Worm (Caenorhabditis elegans) whole organism, L3 larva: ENCODE measurements around the gene F32E10.8.

Source experiments
- R02D3.7 ChIP-seq: fragments of 150-350 bp; optimal IDR thresholded peaks from 2 replicates; lab custom pipeline; 2014; ENCODE audit warnings: missing biosample characterization, missing genetic modification characterization
- aly-2 ChIP-seq: fragments of 150-350 bp; optimal IDR thresholded peaks from 2 replicates; lab custom pipeline; 2014; ENCODE audit warnings: missing biosample characterization, missing genetic modification characterization
- ama-1 ChIP-seq: fragments of 150-350 bp; optimal IDR thresholded peaks from 2 replicates; lab custom pipeline; 2018
- ceh-28 ChIP-seq: fragments of 150-350 bp; optimal IDR thresholded peaks from 2 replicates; lab custom pipeline; 2014; ENCODE audit warnings: missing biosample characterization, missing genetic modification reagents, missing genetic modification characterization
- daf-12 ChIP-seq: fragments of 150-350 bp; optimal IDR thresholded peaks from 2 replicates; lab custom pipeline; 2014; ENCODE audit warnings: missing biosample characterization, missing genetic modification reagents, missing genetic modification characterization
- egl-27 ChIP-seq: sonication (generic microtip); optimal IDR thresholded peaks from 4 replicates; lab custom pipeline; 2017; ENCODE audit warnings: missing biosample characterization, missing genetic modification reagents, missing genetic modification characterization
- egl-5 ChIP-seq: fragments of 150-350 bp; optimal IDR thresholded peaks from 2 replicates; lab custom pipeline; 2017; ENCODE audit warnings: missing biosample characterization, missing genetic modification reagents, missing genetic modification characterization, inconsistent platforms
- elt-1 ChIP-seq: fragments of 150-350 bp; optimal IDR thresholded peaks from 2 replicates; lab custom pipeline; 2014; ENCODE audit warnings: missing biosample characterization, missing genetic modification characterization
- elt-2 ChIP-seq: sonication (generic microtip); optimal IDR thresholded peaks from 2 replicates; lab custom pipeline; 2016; ENCODE audit warnings: missing genetic modification reagents, mild to moderate bottlenecking, missing genetic modification characterization, missing compliant biosample characterization
- elt-3 ChIP-seq, 3 experiments: fragments of 150-350 bp in 1 of 3; sonication (generic microtip) in 2 of 3; optimal IDR thresholded peaks; 2 replicates in 2 of 3; 4 replicates in 1 of 3; lab custom pipeline; 2014 to 2017; ENCODE audit warnings: missing biosample characterization in 3 of 3, missing genetic modification characterization in 3 of 3
- eor-1 ChIP-seq, 2 experiments: fragments of 150-350 bp; optimal IDR thresholded peaks; 2 replicates each; lab custom pipeline; 2014 to 2018; ENCODE audit warnings: missing biosample characterization in 2 of 2, missing genetic modification characterization in 2 of 2
- fkh-2 ChIP-seq: fragments of 150-350 bp; optimal IDR thresholded peaks from 2 replicates; lab custom pipeline; 2014; ENCODE audit warnings: missing biosample characterization, missing genetic modification reagents, missing genetic modification characterization
- fos-1 ChIP-seq: fragments of 150-350 bp; optimal IDR thresholded peaks from 2 replicates; lab custom pipeline; 2014; ENCODE audit warnings: missing biosample characterization, missing genetic modification characterization
- hmg-11 ChIP-seq: sonication (generic microtip); optimal IDR thresholded peaks from 2 replicates; lab custom pipeline; 2016; ENCODE audit warnings: missing genetic modification characterization, missing compliant biosample characterization
- jun-1 ChIP-seq: fragments of 150-350 bp; optimal IDR thresholded peaks from 2 replicates; lab custom pipeline; 2014; ENCODE audit warnings: missing biosample characterization, missing genetic modification reagents, missing genetic modification characterization
- lin-15B ChIP-seq: fragments of 150-350 bp; optimal IDR thresholded peaks from 2 replicates; lab custom pipeline; 2014; ENCODE audit warnings: missing biosample characterization, missing genetic modification characterization
- lin-39 ChIP-seq: fragments of 150-350 bp; optimal IDR thresholded peaks from 2 replicates; lab custom pipeline; 2018; ENCODE audit warnings: missing biosample characterization, missing genetic modification reagents, missing genetic modification characterization
- lsy-12 ChIP-seq: sonication (generic microtip); optimal IDR thresholded peaks from 2 replicates; lab custom pipeline; 2016; ENCODE audit warnings: mild to moderate bottlenecking, missing genetic modification characterization, missing compliant biosample characterization
- mdl-1 ChIP-seq: fragments of 150-350 bp; optimal IDR thresholded peaks from 2 replicates; lab custom pipeline; 2014; ENCODE audit warnings: missing biosample characterization, missing genetic modification characterization
- nfya-1 ChIP-seq: sonication (generic microtip); optimal IDR thresholded peaks from 2 replicates; lab custom pipeline; 2017; ENCODE audit warnings: missing genetic modification characterization, mild to moderate bottlenecking, missing compliant biosample characterization, antibody characterized with exemption, moderate library complexity; ENCODE audit not compliant: insufficient read depth
- nhr-23 ChIP-seq: fragments of 150-350 bp; optimal IDR thresholded peaks from 2 replicates; lab custom pipeline; 2014; ENCODE audit warnings: missing biosample characterization, missing genetic modification reagents, missing genetic modification characterization
- nhr-25 ChIP-seq: sonication (generic microtip); optimal IDR thresholded peaks from 2 replicates; lab custom pipeline; 2017; ENCODE audit warnings: missing biosample characterization, missing genetic modification characterization
- nhr-28 ChIP-seq: fragments of 150-350 bp; optimal IDR thresholded peaks from 2 replicates; lab custom pipeline; 2014; ENCODE audit warnings: missing biosample characterization, missing genetic modification characterization
- nhr-76 ChIP-seq: fragments of 150-350 bp; sonication (generic microtip); optimal IDR thresholded peaks from 5 replicates; lab custom pipeline; 2014; ENCODE audit warnings: missing biosample characterization, missing genetic modification characterization
- nhr-77 ChIP-seq: fragments of 150-350 bp; optimal IDR thresholded peaks from 2 replicates; lab custom pipeline; 2014; ENCODE audit warnings: missing biosample characterization, missing genetic modification characterization
- pha-4 ChIP-seq: fragments of 150-350 bp; optimal IDR thresholded peaks from 2 replicates; lab custom pipeline; 2014; ENCODE audit warnings: missing biosample characterization, missing genetic modification reagents, missing genetic modification characterization
- pqm-1 ChIP-seq: fragments of 150-350 bp; optimal IDR thresholded peaks from 2 replicates; lab custom pipeline; 2017; ENCODE audit warnings: missing biosample characterization, missing genetic modification characterization, inconsistent platforms
- sea-2 ChIP-seq: fragments of 150-350 bp; sonication (generic microtip); optimal IDR thresholded peaks from 4 replicates; lab custom pipeline; 2014; ENCODE audit warnings: missing biosample characterization, missing genetic modification reagents, missing genetic modification characterization
- skn-1 ChIP-seq: fragments of 150-350 bp; optimal IDR thresholded peaks from 2 replicates; lab custom pipeline; 2014; ENCODE audit warnings: missing biosample characterization, missing genetic modification characterization
- snpc-4 ChIP-seq: fragments of 150-350 bp; optimal IDR thresholded peaks from 2 replicates; lab custom pipeline; 2014; ENCODE audit warnings: missing biosample characterization, missing genetic modification characterization
- tbx-2 ChIP-seq: sonication (generic microtip); optimal IDR thresholded peaks from 2 replicates; lab custom pipeline; 2016; ENCODE audit warnings: mild to moderate bottlenecking, missing genetic modification characterization, missing compliant biosample characterization
- unc-39 ChIP-seq: sonication (generic microtip); optimal IDR thresholded peaks from 4 replicates; lab custom pipeline; 2017; ENCODE audit warnings: missing biosample characterization, missing genetic modification characterization
- ztf-11 ChIP-seq: fragments of 150-350 bp; optimal IDR thresholded peaks from 2 replicates; lab custom pipeline; 2014; ENCODE audit warnings: missing biosample characterization, missing genetic modification characterization
- ztf-4 ChIP-seq: fragments of 150-350 bp; optimal IDR thresholded peaks from 2 replicates; lab custom pipeline; 2014; ENCODE audit warnings: missing biosample characterization, missing genetic modification characterization

Gene F32E10.8

ce11 chrIV:7573944-7574343, 6.5 kb downstream of the F32E10.8 start (continued):
- TF ChIP-seq elt-1 (tag; lab: Kevin White, UChicago): peak; percentile 24

ce11 chrIV:7575147-7575768, 7.9 kb downstream of the F32E10.8 start, which contains the start of gene cec-4:
TSS of gene cec-4 (plus strand) at chrIV:7575718.
- TF ChIP-seq ama-1 (lab: Kevin White, UChicago): no peak
- no peak for TF ChIP-seq hmg-11 (tag; lab: Kevin White, UChicago)
- no peak for TF ChIP-seq tbx-2 (tag; lab: Kevin White, UChicago)
- no peak for TF ChIP-seq elt-1 (tag; lab: Kevin White, UChicago)
- TF ChIP-seq ztf-11 (tag; lab: Kevin White, UChicago): no peak
- TF ChIP-seq lsy-12 (tag; lab: Kevin White, UChicago): no peak

ce11 chrIV:7578281-7578680, 10.9 kb downstream of the F32E10.8 start, which contains the start of gene F32E10.5:
TSS of gene F32E10.5 (minus strand) at chrIV:7578381.
- TF ChIP-seq lin-39 (tag; lab: Kevin White, UChicago) (no peak), lin-15B (tag; lab: Kevin White, UChicago) (no peak), ztf-4 (tag; lab: Kevin White, UChicago) (no peak), unc-39 (no peak), nhr-77 (tag; lab: Kevin White, UChicago) (no peak), hmg-11 (tag; lab: Kevin White, UChicago) (no peak), egl-5 (tag; lab: Kevin White, UChicago) (no peak), aly-2 (tag; lab: Kevin White, UChicago) (no peak), lsy-12 (tag; lab: Kevin White, UChicago) (no peak), tbx-2 (tag; lab: Kevin White, UChicago) (no peak), sea-2 (GFP tag; lab: Kevin White, UChicago) (no peak), nfya-1 (tag; lab: Kevin White, UChicago) (no peak), skn-1 (tag; lab: Kevin White, UChicago) (no peak), elt-3 (tag; optimal IDR thresholded peaks at IDR 0.05; lab: Kevin White, UChicago) (no peak), pqm-1 (no peak), eor-1 (tag; optimal IDR thresholded peaks at IDR 0.05; lab: Kevin White, UChicago) (no peak), jun-1 (tag; lab: Kevin White, UChicago) (no peak), nhr-28 (tag; lab: Kevin White, UChicago) (no peak), nhr-76 (tag; lab: Kevin White, UChicago) (no peak)
- TF ChIP-seq, all 47 proteins: peak for 0

- TF ChIP-seq lin-39 (tag; lab: Kevin White, UChicago) (peak; percentile 88), R02D3.7 (tag; lab: Kevin White, UChicago) (peak; percentile 13), nhr-25 (peak; percentile 79), ztf-4 (tag; lab: Kevin White, UChicago) (no peak), egl-5 (tag; lab: Kevin White, UChicago) (peak; percentile 83), nfya-1 (tag; lab: Kevin White, UChicago) (peak; percentile 95), daf-12 (no peak), nhr-23 (tag; lab: Kevin White, UChicago) (peak; percentile 74), ama-1 (lab: Kevin White, UChicago) (no peak), mdl-1 (tag; lab: Kevin White, UChicago) (no peak), nhr-28 (tag; lab: Kevin White, UChicago) (no peak), fos-1 (tag; lab: Kevin White, UChicago) (no peak), pqm-1 (peak; percentile 27), jun-1 (tag; lab: Kevin White, UChicago) (peak; percentile 51), elt-2 (tag; lab: Kevin White, UChicago) (peak; percentile 61), lsy-12 (tag; lab: Kevin White, UChicago) (peak; percentile 27), ceh-28 (tag; lab: Kevin White, UChicago) (peak; percentile 43), snpc-4 (tag; lab: Kevin White, UChicago) (peak; percentile 66), egl-27 (tag; lab: Kevin White, UChicago) (peak; percentile 19), lin-15B (tag; lab: Kevin White, UChicago) (peak; percentile 93), fkh-2 (tag; lab: Kevin White, UChicago) (no peak), pha-4 (tag; lab: Kevin White, UChicago) (peak; percentile 88), hmg-11 (tag; lab: Kevin White, UChicago) (peak; percentile 85)
These were observed 12.7 kb downstream of the F32E10.8 start, which contains the start of the genes cec-5 and nol-10 for ce11 chrIV:7580062-7580614. TSS of gene cec-5 (minus strand) at chrIV:7580112. TSS of gene nol-10 (plus strand) at chrIV:7580597.
